Fruit fly (Drosophila melanogaster) whole organism, embryonic: ENCODE results near the gene CG14352.

Experiments used
- Aef1 ChIP-seq: fragments of 200-800 bp; sonication (Bioruptor generic); IDR thresholded peaks from 3 replicates; pipeline ENCODE4 v1.3.6; 2022; ENCODE audit warnings: missing biosample characterization, missing genetic modification characterization
- B-H2 ChIP-seq: fragments of 200-800 bp; sonication (Bioruptor generic); optimal IDR thresholded peaks from 2 replicates; lab custom pipeline; 2018; ENCODE audit warnings: missing biosample characterization, mild to moderate bottlenecking, missing genetic modification characterization
- Blimp-1 ChIP-seq: fragments of 200-800 bp; sonication (Bioruptor generic); optimal IDR thresholded peaks from 3 replicates; lab custom pipeline; 2018; ENCODE audit warnings: missing biosample characterization, missing genetic modification characterization, mild to moderate bottlenecking, moderate library complexity, missing genetic modification reagents
- CG12071 ChIP-seq: fragments of 200-800 bp; sonication (Bioruptor generic); optimal IDR thresholded peaks from 3 replicates; lab custom pipeline; 2018; ENCODE audit warnings: missing biosample characterization, mild to moderate bottlenecking, missing genetic modification characterization
- CG12769 ChIP-seq: fragments of 200-800 bp; sonication (Bioruptor generic); optimal IDR thresholded peaks from 2 replicates; lab custom pipeline; 2019; ENCODE audit warnings: missing biosample characterization, mild to moderate bottlenecking, missing genetic modification characterization, moderate library complexity
- CG13296 ChIP-seq: fragments of 200-800 bp; sonication (Bioruptor generic); optimal IDR thresholded peaks from 3 replicates; lab custom pipeline; 2018; ENCODE audit warnings: missing biosample characterization, mild to moderate bottlenecking, missing genetic modification characterization
- CG16779 ChIP-seq: fragments of 200-800 bp; sonication (Bioruptor generic); IDR thresholded peaks from 2 replicates; pipeline ENCODE4 v1.3.6; 2022; ENCODE audit warnings: missing biosample characterization, missing genetic modification characterization
- CG16815 ChIP-seq: fragments of 200-800 bp; sonication (Bioruptor generic); optimal IDR thresholded peaks from 3 replicates; lab custom pipeline; 2017; ENCODE audit warnings: missing biosample characterization, mild to moderate bottlenecking, missing genetic modification characterization
- CG32532 ChIP-seq: fragments of 200-800 bp; sonication (Bioruptor generic); IDR thresholded peaks from 2 replicates; pipeline ENCODE4 v1.3.6; 2022; ENCODE audit warnings: missing biosample characterization, missing genetic modification characterization
- CG4617 ChIP-seq: fragments of 200-800 bp; sonication (Bioruptor generic); optimal IDR thresholded peaks from 3 replicates; lab custom pipeline; 2016; ENCODE audit warnings: missing biosample characterization, missing genetic modification characterization, borderline replicate concordance
- CG4854 ChIP-seq: fragments of 200-800 bp; sonication (Bioruptor generic); optimal IDR thresholded peaks from 2 replicates; lab custom pipeline; 2016; ENCODE audit warnings: missing biosample characterization, missing genetic modification characterization, inconsistent platforms
- CG6272 ChIP-seq: fragments of 200-800 bp; sonication (Bioruptor generic); IDR thresholded peaks from 2 replicates; pipeline ENCODE4 v1.3.6; 2022; ENCODE audit warnings: missing biosample characterization, missing genetic modification characterization
- CG6683 ChIP-seq: fragments of 200-800 bp; sonication (Bioruptor generic); optimal IDR thresholded peaks from 2 replicates; lab custom pipeline; 2017; ENCODE audit warnings: missing biosample characterization, mild to moderate bottlenecking, missing genetic modification characterization, missing genetic modification reagents
- CG8281 ChIP-seq: fragments of 200-800 bp; sonication (Bioruptor generic); optimal IDR thresholded peaks from 2 replicates; lab custom pipeline; 2018; ENCODE audit warnings: missing biosample characterization, mild to moderate bottlenecking, missing genetic modification characterization, moderate library complexity
- CG8290 ChIP-seq, 3 experiments: fragments of 200-800 bp; sonication (Bioruptor generic); optimal IDR thresholded peaks; 2 replicates each; lab custom pipeline; 2016 to 2019; ENCODE audit warnings: missing biosample characterization in 3 of 3, missing genetic modification characterization in 3 of 3, mild to moderate bottlenecking in 2 of 3, moderate library complexity in 1 of 3
- Chrac-16 ChIP-seq: fragments of 200-800 bp; sonication (Bioruptor generic); optimal IDR thresholded peaks from 3 replicates; lab custom pipeline; 2016; ENCODE audit warnings: missing biosample characterization, missing genetic modification characterization
- CoRest ChIP-seq: fragments of 200-800 bp; sonication (Bioruptor generic); optimal IDR thresholded peaks from 3 replicates; lab custom pipeline; 2018; ENCODE audit warnings: missing biosample characterization, mild to moderate bottlenecking, missing genetic modification characterization, moderate library complexity
- Fer2 ChIP-seq: fragments of 200-800 bp; sonication (Bioruptor generic); optimal IDR thresholded peaks from 2 replicates; lab custom pipeline; 2018; ENCODE audit warnings: missing biosample characterization, mild to moderate bottlenecking, missing genetic modification characterization, moderate library complexity
- Hr39 ChIP-seq: fragments of >200 bp; optimal IDR thresholded peaks from 2 replicates; lab custom pipeline; 2017
- NFAT ChIP-seq: fragments of 200-800 bp; sonication (Bioruptor generic); IDR thresholded peaks from 2 replicates; pipeline ENCODE4 v1.3.6; 2022; ENCODE audit warnings: missing biosample characterization, missing genetic modification characterization
- Sox102F ChIP-seq: fragments of 200-800 bp; sonication (Bioruptor generic); optimal IDR thresholded peaks from 2 replicates; lab custom pipeline; 2018; ENCODE audit warnings: missing biosample characterization, mild to moderate bottlenecking, missing genetic modification characterization, moderate library complexity
- Sry-δ ChIP-seq: fragments of 200-800 bp; sonication (Bioruptor generic); optimal IDR thresholded peaks from 2 replicates; lab custom pipeline; 2016; ENCODE audit warnings: missing biosample characterization, missing genetic modification characterization
- Trl ChIP-seq, 3 experiments: fragments of >200 bp in 2 of 3; fragments of 200-800 bp in 1 of 3; sonication (Bioruptor generic) in 1 of 3; optimal IDR thresholded peaks; 2 replicates in 1 of 3; 3 replicates in 2 of 3; lab custom pipeline; 2016 to 2017; ENCODE audit warnings: missing biosample characterization in 1 of 3, missing genetic modification characterization in 1 of 3
- YL-1 ChIP-seq: fragments of 200-800 bp; sonication (Bioruptor generic); optimal IDR thresholded peaks from 3 replicates; lab custom pipeline; 2017; ENCODE audit warnings: missing biosample characterization, mild to moderate bottlenecking, missing genetic modification characterization
- ab ChIP-seq: fragments of 200-800 bp; sonication (Bioruptor generic); optimal IDR thresholded peaks from 2 replicates; lab custom pipeline; 2016; ENCODE audit warnings: missing biosample characterization, missing genetic modification characterization
- bcd ChIP-seq: fragments of 200-800 bp; sonication (Bioruptor generic); optimal IDR thresholded peaks from 2 replicates; lab custom pipeline; 2017; ENCODE audit warnings: missing biosample characterization, mild to moderate bottlenecking, missing genetic modification characterization
- bigmax ChIP-seq: fragments of 200-800 bp; sonication (Bioruptor generic); optimal IDR thresholded peaks from 2 replicates; lab custom pipeline; 2018; ENCODE audit warnings: missing biosample characterization, mild to moderate bottlenecking, missing genetic modification characterization
- croc ChIP-seq: fragments of 200-800 bp; sonication (Bioruptor generic); conservative IDR thresholded peaks from 3 replicates; pipeline ENCODE4 v1.3.6; 2022; ENCODE audit warnings: missing biosample characterization, missing genetic modification characterization
- dm ChIP-seq: fragments of 200-800 bp; sonication (Bioruptor generic); optimal IDR thresholded peaks from 3 replicates; lab custom pipeline; 2016; ENCODE audit warnings: missing biosample characterization, missing genetic modification characterization
- dpn ChIP-seq, 2 experiments: fragments of 200-800 bp; sonication (Bioruptor generic); optimal IDR thresholded peaks; 3 replicates each; lab custom pipeline; 2016; ENCODE audit warnings: missing biosample characterization in 2 of 2, missing genetic modification characterization in 2 of 2
- esg ChIP-seq: fragments of 200-800 bp; sonication (Bioruptor generic); conservative IDR thresholded peaks from 2 replicates; pipeline ENCODE4 v1.3.6; 2022; ENCODE audit warnings: missing biosample characterization, missing genetic modification characterization
- ewg ChIP-seq: fragments of 200-800 bp; sonication (Bioruptor generic); optimal IDR thresholded peaks from 3 replicates; lab custom pipeline; 2017; ENCODE audit warnings: mild to moderate bottlenecking, missing biosample characterization, missing genetic modification reagents, missing genetic modification characterization
- exex ChIP-seq: fragments of 200-800 bp; sonication (Bioruptor generic); optimal IDR thresholded peaks from 4 replicates; lab custom pipeline; 2018; ENCODE audit warnings: missing biosample characterization, mild to moderate bottlenecking, missing genetic modification characterization, moderate library complexity
- eyg ChIP-seq: fragments of 200-800 bp; sonication (Bioruptor generic); optimal IDR thresholded peaks from 3 replicates; lab custom pipeline; 2016; ENCODE audit warnings: missing biosample characterization, missing genetic modification characterization
- fd102C ChIP-seq: fragments of 200-800 bp; sonication (Bioruptor generic); optimal IDR thresholded peaks from 2 replicates; lab custom pipeline; 2018; ENCODE audit warnings: missing biosample characterization, mild to moderate bottlenecking, missing genetic modification characterization, moderate library complexity
- fd64A ChIP-seq: fragments of 200-800 bp; sonication (Bioruptor generic); optimal IDR thresholded peaks from 3 replicates; lab custom pipeline; 2018; ENCODE audit warnings: missing biosample characterization, mild to moderate bottlenecking, missing genetic modification characterization
- lola ChIP-seq, 3 experiments: fragments of >200 bp in 2 of 3; fragments of 200-800 bp in 1 of 3; sonication (Bioruptor generic) in 1 of 3; optimal IDR thresholded peaks; 2 replicates each; lab custom pipeline; 2017 to 2019; ENCODE audit warnings: missing biosample characterization in 3 of 3, missing genetic modification characterization in 3 of 3, mild to moderate bottlenecking in 1 of 3, moderate library complexity in 1 of 3
- odd ChIP-seq: fragments of 200-800 bp; sonication (Bioruptor generic); optimal IDR thresholded peaks from 2 replicates; lab custom pipeline; 2017; ENCODE audit warnings: missing biosample characterization, mild to moderate bottlenecking, missing genetic modification characterization
- pros ChIP-seq: fragments of 200-800 bp; sonication (Bioruptor generic); optimal IDR thresholded peaks from 3 replicates; lab custom pipeline; 2019; ENCODE audit warnings: missing biosample characterization, mild to moderate bottlenecking, missing genetic modification characterization, moderate library complexity
- pzg ChIP-seq: fragments of 200-800 bp; sonication (Bioruptor generic); optimal IDR thresholded peaks from 3 replicates; lab custom pipeline; 2018; ENCODE audit warnings: missing biosample characterization, mild to moderate bottlenecking, missing genetic modification characterization, moderate library complexity
- slou ChIP-seq: fragments of 200-800 bp; sonication (Bioruptor generic); optimal IDR thresholded peaks from 3 replicates; lab custom pipeline; 2016; ENCODE audit warnings: missing biosample characterization, missing genetic modification characterization
- sob ChIP-seq: fragments of 200-800 bp; sonication (Bioruptor generic); IDR thresholded peaks from 2 replicates; pipeline ENCODE4 v1.3.6; 2022; ENCODE audit warnings: missing biosample characterization, missing genetic modification characterization
- trem ChIP-seq: fragments of 200-800 bp; optimal IDR thresholded peaks from 3 replicates; lab custom pipeline; 2019; ENCODE audit warnings: missing biosample characterization, mild to moderate bottlenecking, missing genetic modification characterization, moderate library complexity
- twi ChIP-seq: fragments of 200-800 bp; optimal IDR thresholded peaks from 2 replicates; lab custom pipeline; 2019; ENCODE audit warnings: missing biosample characterization, mild to moderate bottlenecking, missing genetic modification characterization, moderate library complexity
- vnd ChIP-seq: fragments of 200-800 bp; sonication (Bioruptor generic); IDR thresholded peaks from 3 replicates; pipeline ENCODE4 v1.3.6; 2022; ENCODE audit warnings: missing biosample characterization, missing genetic modification characterization; ENCODE audit not compliant: partially characterized antibody
- z ChIP-seq: fragments of 200-800 bp; sonication (Bioruptor generic); IDR thresholded peaks from 3 replicates; pipeline ENCODE4 v1.3.6; 2022; ENCODE audit warnings: missing biosample characterization, missing genetic modification characterization
- zen2 ChIP-seq: fragments of 200-800 bp; sonication (Bioruptor generic); IDR thresholded peaks from 3 replicates; pipeline ENCODE4 v1.3.6; 2022; ENCODE audit warnings: missing biosample characterization, missing genetic modification characterization; ENCODE audit not compliant: partially characterized antibody
- zf30C ChIP-seq: fragments of 200-800 bp; sonication (Bioruptor generic); optimal IDR thresholded peaks from 3 replicates; lab custom pipeline; 2018; ENCODE audit warnings: missing biosample characterization, mild to moderate bottlenecking, missing genetic modification characterization

CG14352 gene

DNA sequence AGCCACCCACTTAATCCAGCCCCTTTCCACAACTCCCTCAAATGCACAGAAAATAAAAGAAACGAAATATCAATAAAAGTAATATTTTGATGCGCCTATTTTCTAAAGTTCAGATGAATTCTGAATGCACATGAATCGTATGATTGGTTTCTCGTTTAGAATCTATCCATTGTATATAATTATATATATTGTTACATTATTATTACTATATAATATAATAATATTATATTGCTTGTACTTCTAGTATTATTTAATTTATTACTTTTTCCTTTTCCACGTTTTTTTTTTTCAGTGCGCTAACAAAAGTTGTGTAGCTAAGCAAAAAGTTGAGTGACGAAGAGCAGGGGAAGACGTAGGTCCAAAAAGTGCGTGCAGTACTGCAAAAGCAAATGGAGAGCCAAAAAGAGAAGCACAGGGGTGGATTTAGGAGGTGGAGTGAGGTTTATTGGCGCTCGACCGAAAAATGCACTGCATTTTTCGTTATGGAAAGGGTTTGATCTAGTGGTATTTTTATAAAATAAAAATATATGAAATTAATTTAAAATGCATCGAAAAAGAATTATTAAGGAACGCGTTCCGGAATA lies 38.1 kb downstream of the CG14352 start (continued):
- TF ChIP-seq esg (GFP tag; lab: Robert Waterston, UW) (peak; percentile 74), z (GFP tag; lab: Robert Waterston, UW) (no peak; the same call in 2 of the 3 replicates), CoRest (tag; lab: Kevin White, UChicago) (peak; percentile 98), NFAT (GFP tag; lab: Robert Waterston, UW) (peak; percentile 89), bigmax (no peak), Hr39 (lab: Kevin White, UChicago) (no peak), CG13296 (GFP tag; lab: Kevin White, UChicago) (peak; percentile 96), trem (tag; lab: Kevin White, UChicago) (peak; percentile 87), exex (peak; percentile 70), fd64A (GFP tag; lab: Kevin White, UChicago) (no peak), vnd (peak; percentile 38; the same call in 1 of the 3 replicates), CG12769 (tag; lab: Kevin White, UChicago) (no peak), Aef1 (peak; percentile 94), sob (GFP tag; lab: Robert Waterston, UW) (peak; percentile 91), odd (peak; percentile 93), Sry-δ (GFP tag; lab: Kevin White, UChicago) (no peak), CG8281 (tag; lab: Kevin White, UChicago) (peak; percentile 86), ab (GFP tag; lab: Kevin White, UChicago) (peak; percentile 41), pzg (GFP tag; lab: Kevin White, UChicago) (no peak), bcd (GFP tag; lab: Kevin White, UChicago) (peak; percentile 94), CG6272 (GFP tag; lab: Robert Waterston, UW) (peak; percentile 90), fd102C (GFP tag; lab: Kevin White, UChicago) (peak; percentile 3), CG8290 (GFP tag; optimal IDR thresholded peaks at IDR 0.05; lab: Kevin White, UChicago) (peak; percentile 37), CG8290 (tag; optimal IDR thresholded peaks at IDR 0.05; lab: Kevin White, UChicago) (peak in 1 of 2 experiments; percentile 39), CG4854 (GFP tag; lab: Kevin White, UChicago) (peak; percentile 41), YL-1 (GFP tag; lab: Kevin White, UChicago) (peak; percentile 42), Chrac-16 (GFP tag; lab: Kevin White, UChicago) (peak; percentile 59), B-H2 (peak; percentile 70), croc (peak; percentile 87), CG4617 (GFP tag; lab: Kevin White, UChicago) (peak; percentile 13), Fer2 (tag; lab: Kevin White, UChicago) (peak; percentile 82), CG16815 (peak; percentile 68), Blimp-1 (GFP tag; lab: Kevin White, UChicago) (peak; percentile 95), zen2 (no peak), CG32532 (GFP tag; lab: Robert Waterston, UW) (peak; percentile 76), pros (GFP tag; lab: Kevin White, UChicago) (peak; percentile 22), CG12071 (GFP tag; lab: Kevin White, UChicago) (peak; percentile 71), ewg (peak; percentile 86), zf30C (GFP tag; lab: Kevin White, UChicago) (peak; percentile 72), Trl (optimal IDR thresholded peaks at IDR 0.05; lab: Kevin White, UChicago) (no peak), Trl (GFP tag; optimal IDR thresholded peaks at IDR 0.05; lab: Kevin White, UChicago) (no peak), dpn (GFP tag; optimal IDR thresholded peaks at IDR 0.05; lab: Kevin White, UChicago) (peak; percentile 53 to 89), lola (GFP tag; optimal IDR thresholded peaks at IDR 0.05; lab: Kevin White, UChicago) (peak in 1 of 3 experiments; percentile 59), CG16779 (peak; percentile 71; the same call in 1 of the 2 replicates), CG6683 (GFP tag; lab: Kevin White, UChicago) (peak; percentile 95), Sox102F (GFP tag; lab: Kevin White, UChicago) (peak; percentile 99), dm (GFP tag; lab: Kevin White, UChicago) (no peak), twi (tag; lab: Kevin White, UChicago) (peak; percentile 60), slou (GFP tag; lab: Kevin White, UChicago) (peak; percentile 24), eyg (GFP tag; lab: Kevin White, UChicago) (no peak)
